Worm (Caenorhabditis elegans): ENCODE data around the gene col-170.

DNA sequence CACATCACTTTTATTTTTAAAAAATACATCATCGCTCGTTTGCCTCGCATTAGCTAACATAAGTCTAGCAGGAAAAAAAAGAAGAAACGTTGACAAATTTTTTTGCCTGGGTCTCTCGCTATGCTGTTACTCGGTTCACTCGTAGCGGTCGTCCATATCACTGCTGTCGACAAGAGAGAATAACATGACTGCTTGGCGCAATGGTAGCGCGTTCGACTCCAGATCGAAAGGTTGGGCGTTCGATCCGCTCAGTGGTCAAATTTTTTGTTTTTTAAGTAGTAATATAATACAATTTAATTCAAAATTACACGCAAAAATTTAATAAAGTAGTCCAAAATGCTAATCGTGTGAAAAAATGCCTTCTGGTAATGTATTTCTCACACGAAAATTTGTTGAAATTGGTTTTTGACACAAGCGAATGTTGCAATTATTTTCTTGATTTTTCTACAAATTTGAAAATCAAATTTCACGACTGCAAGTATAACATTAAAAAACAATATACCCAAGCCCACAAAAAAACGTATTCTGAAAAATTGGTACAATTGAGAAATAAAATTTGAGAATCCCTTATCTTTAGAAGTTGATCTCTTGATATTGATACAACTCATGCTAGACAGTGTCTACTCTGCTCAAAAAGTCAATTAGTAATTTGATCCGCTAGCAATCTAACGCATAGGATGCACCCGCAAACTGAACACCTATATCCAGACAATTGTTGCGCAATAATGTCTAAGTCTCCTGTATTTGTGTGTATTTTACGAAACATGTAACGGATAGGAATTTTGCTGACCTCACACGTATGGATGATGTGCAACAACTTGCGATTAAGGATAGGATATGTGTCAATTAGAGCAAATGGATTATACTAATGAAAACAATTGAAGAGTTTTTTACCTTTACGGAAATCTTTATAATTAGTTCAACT lies 39.9 kb downstream of the col-170 start:
- TF ChIP-seq lin-39 (tag; optimal IDR thresholded peaks at IDR 0.05) (no peak), hlh-30 (tag; optimal IDR thresholded peaks at IDR 0.05; ENCODE audit: insufficient read depth) (peak; percentile 50), fos-1 (tag; optimal IDR thresholded peaks at IDR 0.05) (no peak), ama-1 (optimal IDR thresholded peaks at IDR 0.05) (no peak), lir-3 (tag; optimal IDR thresholded peaks at IDR 0.05) (peak; percentile 60), Y75B8A.6 (GFP tag; IDR thresholded peaks at IDR 0.05) (0 out of 2 replicates have a peak, but pooled peaks have one; percentile 77)

Measured in whole organism, L4 larva.